Fruit fly (Drosophila melanogaster) whole organism, embryonic: Measurements from ENCODE around the gene Inx3.

Experiments
- Atf3 ChIP-seq: fragments of 200-800 bp; sonication (Bioruptor generic); optimal IDR thresholded peaks from 3 replicates; lab custom pipeline; 2016; ENCODE audit warnings: missing biosample characterization, missing genetic modification characterization
- CG11504 ChIP-seq: fragments of 200-800 bp; sonication (Bioruptor generic); optimal IDR thresholded peaks from 3 replicates; lab custom pipeline; 2019; ENCODE audit warnings: missing biosample characterization, mild to moderate bottlenecking, missing genetic modification characterization, moderate library complexity
- CG1233 ChIP-seq: fragments of 200-800 bp; sonication (Bioruptor generic); optimal IDR thresholded peaks from 4 replicates; lab custom pipeline; 2018; ENCODE audit warnings: missing biosample characterization, mild to moderate bottlenecking, missing genetic modification characterization
- CG13287 ChIP-seq: fragments of 200-800 bp; sonication (Bioruptor generic); IDR thresholded peaks from 2 replicates; pipeline ENCODE4 v1.3.6; 2022; ENCODE audit warnings: missing biosample characterization, missing genetic modification characterization; ENCODE audit not compliant: partially characterized antibody
- CG13894 ChIP-seq: fragments of 200-800 bp; sonication (Bioruptor generic); optimal IDR thresholded peaks from 3 replicates; lab custom pipeline; 2018; ENCODE audit warnings: missing biosample characterization, mild to moderate bottlenecking, missing genetic modification characterization, moderate library complexity
- CG1529 ChIP-seq: fragments of 200-800 bp; sonication (Bioruptor generic); optimal IDR thresholded peaks from 3 replicates; lab custom pipeline; 2018; ENCODE audit warnings: missing biosample characterization, missing genetic modification characterization
- CG15696 ChIP-seq: fragments of 200-800 bp; sonication (Bioruptor generic); optimal IDR thresholded peaks from 2 replicates; lab custom pipeline; 2019; ENCODE audit warnings: missing biosample characterization, mild to moderate bottlenecking, missing genetic modification characterization, moderate library complexity
- CG1603 ChIP-seq: fragments of 200-800 bp; sonication (Bioruptor generic); optimal IDR thresholded peaks from 2 replicates; lab custom pipeline; 2019; ENCODE audit warnings: missing biosample characterization, mild to moderate bottlenecking, missing genetic modification characterization, moderate library complexity
- CG1647 ChIP-seq: fragments of 200-800 bp; sonication (Bioruptor generic); optimal IDR thresholded peaks from 3 replicates; lab custom pipeline; 2016; ENCODE audit warnings: missing biosample characterization, missing genetic modification characterization
- CG16813 ChIP-seq: fragments of 200-800 bp; sonication (Bioruptor generic); IDR thresholded peaks from 3 replicates; pipeline ENCODE4 v1.3.6; 2022; ENCODE audit warnings: missing biosample characterization, missing genetic modification characterization; ENCODE audit not compliant: partially characterized antibody
- CG2199 ChIP-seq: fragments of 200-800 bp; sonication (Bioruptor generic); IDR thresholded peaks from 3 replicates; pipeline ENCODE4 v1.3.6; 2022; ENCODE audit warnings: missing biosample characterization, missing genetic modification characterization
- CG31365 ChIP-seq: fragments of 200-800 bp; sonication (Bioruptor generic); optimal IDR thresholded peaks from 2 replicates; lab custom pipeline; 2018; ENCODE audit warnings: missing biosample characterization, mild to moderate bottlenecking, missing genetic modification characterization
- CG31388 ChIP-seq: fragments of 200-800 bp; sonication (Bioruptor generic); optimal IDR thresholded peaks from 2 replicates; lab custom pipeline; 2016; ENCODE audit warnings: missing biosample characterization, missing genetic modification characterization
- CG6254 ChIP-seq: fragments of 200-800 bp; sonication (Bioruptor generic); optimal IDR thresholded peaks from 3 replicates; lab custom pipeline; 2017; ENCODE audit warnings: mild to moderate bottlenecking, missing biosample characterization, missing genetic modification reagents, missing genetic modification characterization
- CG6272 ChIP-seq: fragments of 200-800 bp; sonication (Bioruptor generic); IDR thresholded peaks from 2 replicates; pipeline ENCODE4 v1.3.6; 2022; ENCODE audit warnings: missing biosample characterization, missing genetic modification characterization
- CG6791 ChIP-seq: fragments of 200-800 bp; sonication (Bioruptor generic); IDR thresholded peaks from 3 replicates; pipeline ENCODE4 v1.3.6; 2022; ENCODE audit warnings: missing biosample characterization, missing genetic modification characterization; ENCODE audit not compliant: partially characterized antibody
- CG6854 ChIP-seq: fragments of 200-800 bp; sonication (Bioruptor generic); optimal IDR thresholded peaks from 3 replicates; lab custom pipeline; 2017; ENCODE audit warnings: missing biosample characterization, mild to moderate bottlenecking, missing genetic modification characterization
- CG7963 ChIP-seq: fragments of 200-800 bp; sonication (Bioruptor generic); IDR thresholded peaks from 3 replicates; pipeline ENCODE4 v1.3.6; 2022; ENCODE audit warnings: missing biosample characterization, missing genetic modification characterization; ENCODE audit not compliant: partially characterized antibody
- CG8089 ChIP-seq: fragments of 200-800 bp; sonication (Bioruptor generic); optimal IDR thresholded peaks from 3 replicates; lab custom pipeline; 2016; ENCODE audit warnings: missing biosample characterization, missing genetic modification characterization
- CG8924 ChIP-seq: fragments of 200-800 bp; optimal IDR thresholded peaks from 3 replicates; lab custom pipeline; 2019; ENCODE audit warnings: missing biosample characterization, mild to moderate bottlenecking, missing genetic modification characterization, moderate library complexity
- D ChIP-seq, 2 experiments: fragments of 200-800 bp in 1 of 2; fragments of >200 bp in 1 of 2; sonication (Bioruptor generic) in 1 of 2; optimal IDR thresholded peaks; 2 replicates in 1 of 2; 3 replicates in 1 of 2; lab custom pipeline; 2017; ENCODE audit warnings: mild to moderate bottlenecking in 1 of 2, missing biosample characterization in 1 of 2, missing genetic modification characterization in 1 of 2, missing genetic modification reagents in 1 of 2
- Dfd ChIP-seq, 2 experiments: fragments of >200 bp; optimal IDR thresholded peaks; 2 replicates each; lab custom pipeline; 2017; ENCODE audit warnings: missing biosample characterization in 2 of 2, missing genetic modification characterization in 2 of 2
- E2f2 ChIP-seq: fragments of 200-800 bp; sonication (Bioruptor generic); IDR thresholded peaks from 2 replicates; pipeline ENCODE4 v1.3.6; 2022; ENCODE audit warnings: missing biosample characterization, missing genetic modification characterization
- H2.0 ChIP-seq: fragments of 200-800 bp; sonication (Bioruptor generic); IDR thresholded peaks from 2 replicates; pipeline ENCODE4 v1.3.6; 2022; ENCODE audit warnings: missing biosample characterization, missing genetic modification characterization
- Hr78 ChIP-seq, 2 experiments: fragments of 200-800 bp in 1 of 2; fragments of >200 bp in 1 of 2; sonication (Bioruptor generic) in 1 of 2; optimal IDR thresholded peaks; 2 replicates each; lab custom pipeline; 2017 to 2019; ENCODE audit warnings: missing biosample characterization in 2 of 2, missing genetic modification characterization in 2 of 2, mild to moderate bottlenecking in 1 of 2, moderate library complexity in 1 of 2
- Med ChIP-seq: fragments of 200-800 bp; sonication (Bioruptor generic); peaks from one replicate; lab custom pipeline; 2016; ENCODE audit warnings: missing biosample characterization, missing genetic modification characterization, mild to moderate bottlenecking, inconsistent platforms, moderate library complexity
- NC2β ChIP-seq: fragments of 200-800 bp; sonication (Bioruptor generic); optimal IDR thresholded peaks from 2 replicates; lab custom pipeline; 2016; ENCODE audit warnings: missing biosample characterization, missing genetic modification characterization
- NFAT ChIP-seq: fragments of 200-800 bp; sonication (Bioruptor generic); IDR thresholded peaks from 2 replicates; pipeline ENCODE4 v1.3.6; 2022; ENCODE audit warnings: missing biosample characterization, missing genetic modification characterization
- Nf-YB ChIP-seq: fragments of 200-800 bp; sonication (Bioruptor generic); optimal IDR thresholded peaks from 3 replicates; lab custom pipeline; 2019; ENCODE audit warnings: missing biosample characterization, mild to moderate bottlenecking, missing genetic modification characterization, moderate library complexity
- PHDP ChIP-seq: fragments of 200-800 bp; sonication (Bioruptor generic); optimal IDR thresholded peaks from 3 replicates; lab custom pipeline; 2018; ENCODE audit warnings: missing biosample characterization, mild to moderate bottlenecking, missing genetic modification characterization, moderate library complexity
- Trl ChIP-seq, 3 experiments: fragments of >200 bp in 2 of 3; fragments of 200-800 bp in 1 of 3; sonication (Bioruptor generic) in 1 of 3; optimal IDR thresholded peaks; 2 replicates in 1 of 3; 3 replicates in 2 of 3; lab custom pipeline; 2016 to 2017; ENCODE audit warnings: missing biosample characterization in 1 of 3, missing genetic modification characterization in 1 of 3
- chn ChIP-seq: fragments of 200-800 bp; sonication (Bioruptor generic); optimal IDR thresholded peaks from 2 replicates; lab custom pipeline; 2016; ENCODE audit warnings: missing biosample characterization, missing genetic modification characterization
- ci ChIP-seq: fragments of 200-800 bp; sonication (Bioruptor generic); IDR thresholded peaks from 3 replicates; pipeline ENCODE4 v1.3.6; 2022; ENCODE audit warnings: missing biosample characterization, missing genetic modification characterization
- da ChIP-seq: fragments of 200-800 bp; sonication (Bioruptor generic); optimal IDR thresholded peaks from 2 replicates; lab custom pipeline; 2016; ENCODE audit warnings: missing biosample characterization, missing genetic modification characterization
- fd64A ChIP-seq: fragments of 200-800 bp; sonication (Bioruptor generic); optimal IDR thresholded peaks from 3 replicates; lab custom pipeline; 2018; ENCODE audit warnings: missing biosample characterization, mild to moderate bottlenecking, missing genetic modification characterization
- fu2 ChIP-seq: fragments of 200-800 bp; sonication (Bioruptor generic); optimal IDR thresholded peaks from 2 replicates; lab custom pipeline; 2016; ENCODE audit warnings: missing biosample characterization, missing genetic modification characterization
- gcm ChIP-seq: fragments of 200-800 bp; sonication (Bioruptor generic); optimal IDR thresholded peaks from 2 replicates; lab custom pipeline; 2019; ENCODE audit warnings: missing biosample characterization, mild to moderate bottlenecking, missing genetic modification characterization, moderate library complexity
- her ChIP-seq: fragments of 200-800 bp; sonication (Bioruptor generic); optimal IDR thresholded peaks from 2 replicates; lab custom pipeline; 2016; ENCODE audit warnings: missing biosample characterization, missing genetic modification characterization
- jing ChIP-seq: fragments of 200-800 bp; sonication (Bioruptor generic); optimal IDR thresholded peaks from 2 replicates; lab custom pipeline; 2018; ENCODE audit warnings: missing biosample characterization, mild to moderate bottlenecking, missing genetic modification characterization
- knrl ChIP-seq: fragments of 200-800 bp; sonication (Bioruptor generic); IDR thresholded peaks from 3 replicates; pipeline ENCODE4 v1.3.6; 2022; ENCODE audit warnings: missing biosample characterization, missing genetic modification characterization; ENCODE audit not compliant: partially characterized antibody
- luna ChIP-seq: fragments of 200-800 bp; sonication (Bioruptor generic); optimal IDR thresholded peaks from 2 replicates; lab custom pipeline; 2016; ENCODE audit warnings: missing biosample characterization, missing genetic modification characterization
- nerfin-1 ChIP-seq: fragments of 200-800 bp; sonication (Bioruptor generic); optimal IDR thresholded peaks from 3 replicates; lab custom pipeline; 2019; ENCODE audit warnings: missing biosample characterization, mild to moderate bottlenecking, missing genetic modification characterization, moderate library complexity
- nerfin-2 ChIP-seq: fragments of 200-800 bp; sonication (Bioruptor generic); IDR thresholded peaks from 2 replicates; pipeline ENCODE4 v1.3.6; 2022; ENCODE audit warnings: missing biosample characterization, missing genetic modification characterization; ENCODE audit not compliant: partially characterized antibody
- peb ChIP-seq: fragments of 200-800 bp; sonication (Bioruptor generic); IDR thresholded peaks from 2 replicates; pipeline ENCODE4 v1.3.6; 2022; ENCODE audit warnings: missing biosample characterization, missing genetic modification characterization
- sima ChIP-seq: fragments of 200-800 bp; sonication (Bioruptor generic); optimal IDR thresholded peaks from 2 replicates; lab custom pipeline; 2016; ENCODE audit warnings: missing biosample characterization, missing genetic modification characterization
- sqz ChIP-seq: fragments of 200-800 bp; sonication (Bioruptor generic); optimal IDR thresholded peaks from 3 replicates; lab custom pipeline; 2018; ENCODE audit warnings: missing biosample characterization, mild to moderate bottlenecking, missing genetic modification characterization
- tna ChIP-seq: fragments of 200-800 bp; sonication (Bioruptor generic); IDR thresholded peaks from 2 replicates; pipeline ENCODE4 v1.3.6; 2022; ENCODE audit warnings: missing biosample characterization, missing genetic modification characterization; ENCODE audit not compliant: partially characterized antibody
- tx ChIP-seq: fragments of 200-800 bp; sonication (Bioruptor generic); optimal IDR thresholded peaks from 2 replicates; lab custom pipeline; 2016; ENCODE audit warnings: missing biosample characterization, missing genetic modification characterization

Gene Inx3

dm6 chr3R:28859058-28859526 lies at the start of gene Inx3 (continued):
- no peak for TF ChIP-seq tx (GFP tag; lab: Kevin White, UChicago)
- peak; percentile 28 for TF ChIP-seq CG1603 (tag; lab: Kevin White, UChicago)
- TF ChIP-seq Atf3, result no peak
- TF ChIP-seq D (optimal IDR thresholded peaks at IDR 0.05; lab: Kevin White, UChicago), result peak; percentile 35
- TF ChIP-seq D (GFP tag; optimal IDR thresholded peaks at IDR 0.05; lab: Kevin White, UChicago), result no peak
- TF ChIP-seq CG2199 (GFP tag; lab: Robert Waterston, UW), result peak; percentile 89
- peak; percentile 76; the same call in 2 of the 3 replicates for TF ChIP-seq ci (GFP tag; lab: Robert Waterston, UW)
- TF ChIP-seq CG6254 (GFP tag; lab: Kevin White, UChicago), result no peak
- TF ChIP-seq H2.0 (GFP tag; lab: Robert Waterston, UW), result no peak
- 0 out of 3 replicates have a peak, but pooled peaks have one; percentile 24 for TF ChIP-seq CG6791
- TF ChIP-seq jing, result no peak
- TF ChIP-seq CG6272 (GFP tag; lab: Robert Waterston, UW), result no peak
- peak; percentile 44 for TF ChIP-seq CG13287 (GFP tag; lab: Robert Waterston, UW)
- TF ChIP-seq CG31365 (tag; lab: Kevin White, UChicago), result no peak
- no peak for TF ChIP-seq Dfd (GFP tag; optimal IDR thresholded peaks at IDR 0.05; lab: Kevin White, UChicago)
- TF ChIP-seq CG1529, result no peak
- no peak for TF ChIP-seq CG7963
- peak; percentile 7 for TF ChIP-seq CG6854 (GFP tag; lab: Kevin White, UChicago)
- peak; percentile 5 for TF ChIP-seq chn
- TF ChIP-seq sqz (GFP tag; lab: Kevin White, UChicago), result no peak
- peak; percentile 8 for TF ChIP-seq CG1233 (GFP tag; lab: Kevin White, UChicago)
- peak; percentile 60 for TF ChIP-seq gcm (GFP tag; lab: Kevin White, UChicago)
- TF ChIP-seq peb, result no peak
- TF ChIP-seq CG16813, result peak; percentile 30; the same call in 1 of the 3 replicates
- no peak for TF ChIP-seq CG15696 (tag; lab: Kevin White, UChicago)
- TF ChIP-seq CG8089 (GFP tag; lab: Kevin White, UChicago), result no peak
- no peak for TF ChIP-seq fd64A (GFP tag; lab: Kevin White, UChicago)
- TF ChIP-seq Nf-YB (GFP tag; lab: Kevin White, UChicago), result no peak
- TF ChIP-seq luna (GFP tag; lab: Kevin White, UChicago), result no peak
- peak; percentile 2 for TF ChIP-seq NC2β (GFP tag; lab: Kevin White, UChicago)
- no peak for TF ChIP-seq CG1647
- TF ChIP-seq Med (GFP tag; lab: Kevin White, UChicago), result peak; percentile 82
- TF ChIP-seq CG11504 (tag; lab: Kevin White, UChicago), result no peak
- TF ChIP-seq CG13894 (tag; lab: Kevin White, UChicago), result no peak
- peak; percentile 10 for TF ChIP-seq nerfin-1 (tag; lab: Kevin White, UChicago)
- 0 out of 3 replicates have a peak, but pooled peaks have one; percentile 35 for TF ChIP-seq knrl (GFP tag; lab: Robert Waterston, UW)
- TF ChIP-seq PHDP, result no peak
- TF ChIP-seq nerfin-2 (GFP tag; lab: Robert Waterston, UW), result no peak
- TF ChIP-seq sima, result no peak
- peak; percentile 71 to 91 for TF ChIP-seq Trl (optimal IDR thresholded peaks at IDR 0.05; lab: Kevin White, UChicago)
- TF ChIP-seq Trl (GFP tag; optimal IDR thresholded peaks at IDR 0.05; lab: Kevin White, UChicago), result no peak
- TF ChIP-seq tna (GFP tag; lab: Robert Waterston, UW), result no peak; the same call in 1 of the 2 replicates
- no peak for TF ChIP-seq fu2 (GFP tag; lab: Kevin White, UChicago)
- peak; percentile 37 for TF ChIP-seq CG8924 (tag; lab: Kevin White, UChicago)
- no peak for TF ChIP-seq Hr78 (GFP tag; optimal IDR thresholded peaks at IDR 0.05; lab: Kevin White, UChicago)
- no peak for TF ChIP-seq E2f2 (GFP tag; lab: Robert Waterston, UW)
- peak; percentile 37 for TF ChIP-seq her
- peak; percentile 19; the same call in 1 of the 2 replicates for TF ChIP-seq NFAT (GFP tag; lab: Robert Waterston, UW)
- TF ChIP-seq da (GFP tag; lab: Kevin White, UChicago), result no peak
- no peak for TF ChIP-seq CG31388 (GFP tag; lab: Kevin White, UChicago)
